Fruit fly (Drosophila melanogaster): ENCODE data around the gene CG32152.

CG32152 gene

DNA sequence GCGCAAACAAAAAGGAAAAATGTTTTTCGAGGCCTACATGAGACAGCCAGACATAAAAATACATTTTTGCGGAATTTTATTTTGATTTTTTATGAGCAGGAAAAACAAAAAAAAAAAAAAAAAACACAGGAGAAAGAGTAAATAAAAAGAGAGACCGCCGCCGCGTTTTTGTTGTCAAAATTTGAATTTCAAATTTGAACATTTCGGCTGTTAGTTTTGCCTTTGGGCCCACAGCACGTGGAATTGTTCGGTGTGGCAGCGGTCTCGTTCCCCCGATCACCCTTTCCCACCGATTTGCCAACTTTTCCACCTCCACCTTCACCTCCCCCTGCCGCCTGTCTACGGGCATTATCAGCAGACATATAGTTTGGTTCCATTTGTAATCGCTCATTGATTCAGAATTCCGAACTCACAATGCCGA is 13.0 kb upstream of the CG32152 start (continued):
- TF ChIP-seq salm (tag; optimal IDR thresholded peaks at IDR 0.05) (no peak), hb (GFP tag; IDR thresholded peaks at IDR 0.05; ENCODE audit: partially characterized antibody) (no peak), CG18764 (GFP tag; optimal IDR thresholded peaks at IDR 0.05) (no peak), CG12071 (GFP tag; optimal IDR thresholded peaks at IDR 0.05) (no peak), CG17186 (GFP tag; optimal IDR thresholded peaks at IDR 0.05) (no peak), Mrtf (GFP tag; IDR thresholded peaks at IDR 0.05) (no peak), NK7.1 (GFP tag; optimal IDR thresholded peaks at IDR 0.05) (no peak), Ets97D (GFP tag; optimal IDR thresholded peaks at IDR 0.05) (no peak), dm (GFP tag; optimal IDR thresholded peaks at IDR 0.05) (no peak), CG14441 (GFP tag; IDR thresholded peaks at IDR 0.05) (peak; percentile 39; the same call in 1 of the 2 replicates), CG2199 (GFP tag; IDR thresholded peaks at IDR 0.05) (no peak), CHES-1-like (GFP tag; optimal IDR thresholded peaks at IDR 0.05) (no peak), Taf1 (GFP tag; IDR thresholded peaks at IDR 0.05) (no peak), Hsf (GFP tag; optimal IDR thresholded peaks at IDR 0.05) (no peak), Hmr (GFP tag; optimal IDR thresholded peaks at IDR 0.05) (no peak), CTCF (GFP tag; optimal IDR thresholded peaks at IDR 0.05) (no peak), jigr1 (GFP tag; IDR thresholded peaks at IDR 0.05) (no peak), Optix (GFP tag; IDR thresholded peaks at IDR 0.05) (no peak), rib (GFP tag; IDR thresholded peaks at IDR 0.05) (peak; percentile 79), Sox100B (GFP tag; optimal IDR thresholded peaks at IDR 0.05) (no peak), exex (tag; optimal IDR thresholded peaks at IDR 0.05) (peak; percentile 50), HLH4C (GFP tag; IDR thresholded peaks at IDR 0.05; ENCODE audit: partially characterized antibody) (no peak), ftz-f1 (GFP tag; optimal IDR thresholded peaks at IDR 0.05) (peak; percentile 58), amos (GFP tag; IDR thresholded peaks at IDR 0.05; ENCODE audit: partially characterized antibody) (no peak), CG2678 (tag; optimal IDR thresholded peaks at IDR 0.05) (no peak), Oaz (GFP tag; IDR thresholded peaks at IDR 0.05) (no peak), Usf (GFP tag; optimal IDR thresholded peaks at IDR 0.05) (no peak), crc (GFP tag; optimal IDR thresholded peaks at IDR 0.05) (no peak), CG6175 (GFP tag; IDR thresholded peaks at IDR 0.05) (peak; percentile 77), CG34224 (GFP tag; IDR thresholded peaks at IDR 0.05; ENCODE audit: partially characterized antibody) (no peak), bab2 (GFP tag; optimal IDR thresholded peaks at IDR 0.05) (no peak), CG4820 (GFP tag; optimal IDR thresholded peaks at IDR 0.05) (no peak), CG4360 (GFP tag; IDR thresholded peaks at IDR 0.05) (0 out of 2 replicates have a peak, but pooled peaks have one; percentile 23), CG7271 (tag; optimal IDR thresholded peaks at IDR 0.05) (no peak), Med (GFP tag) (peak; percentile 93), GATAe (GFP tag; conservative IDR thresholded peaks at IDR 0.05) (peak; percentile 60; the same call in 1 of the 2 replicates), mirr (GFP tag; optimal IDR thresholded peaks at IDR 0.05) (peak; percentile 76), CG34422 (GFP tag; IDR thresholded peaks at IDR 0.05) (no peak), tup (GFP tag; optimal IDR thresholded peaks at IDR 0.05) (no peak), sug (tag; optimal IDR thresholded peaks at IDR 0.05) (peak; percentile 57), CG14860 (GFP tag; IDR thresholded peaks at IDR 0.05; ENCODE audit: partially characterized antibody) (no peak), CG14050 (GFP tag; IDR thresholded peaks at IDR 0.05) (no peak), CG9437 (GFP tag; optimal IDR thresholded peaks at IDR 0.05) (no peak), MBD-R2 (GFP tag; IDR thresholded peaks at IDR 0.05) (0 out of 2 replicates have a peak, but pooled peaks have one; percentile 13), Dbx (GFP tag; IDR thresholded peaks at IDR 0.05) (no peak), lab (GFP tag; optimal IDR thresholded peaks at IDR 0.05) (peak; percentile 63), psq (GFP tag; optimal IDR thresholded peaks at IDR 0.05) (no peak), cwo (GFP tag; optimal IDR thresholded peaks at IDR 0.05) (peak; percentile 99), CG13624 (GFP tag; optimal IDR thresholded peaks at IDR 0.05) (no peak), CG31224 (GFP tag; IDR thresholded peaks at IDR 0.05) (no peak), br (optimal IDR thresholded peaks at IDR 0.05) (no peak), insv (GFP tag; optimal IDR thresholded peaks at IDR 0.05) (no peak), CG12769 (tag; optimal IDR thresholded peaks at IDR 0.05) (peak; percentile 49)
